Worm (Caenorhabditis elegans) whole organism, L4 larva: ENCODE data around the gene C04E6.8.

Experiments
- aly-2 ChIP-seq: sonication (generic microtip); optimal IDR thresholded peaks from 2 replicates; lab custom pipeline; 2018; ENCODE audit warnings: missing biosample characterization, missing genetic modification characterization
- mep-1 ChIP-seq: fragments of 150-350 bp; sonication (generic microtip); optimal IDR thresholded peaks from 3 replicates; lab custom pipeline; 2014; ENCODE audit warnings: missing biosample characterization, missing genetic modification characterization
- nhr-11 ChIP-seq: fragments of 150-350 bp; optimal IDR thresholded peaks from 2 replicates; lab custom pipeline; 2014; ENCODE audit warnings: missing biosample characterization, missing genetic modification characterization
- tra-1 ChIP-seq: fragments of 200-800 bp; sonication (Bioruptor generic); IDR thresholded peaks from 2 replicates; pipeline ENCODE4 v1.3.6; 2022; ENCODE audit warnings: missing genetic modification reagents, missing genetic modification characterization, missing compliant biosample characterization

DNA sequence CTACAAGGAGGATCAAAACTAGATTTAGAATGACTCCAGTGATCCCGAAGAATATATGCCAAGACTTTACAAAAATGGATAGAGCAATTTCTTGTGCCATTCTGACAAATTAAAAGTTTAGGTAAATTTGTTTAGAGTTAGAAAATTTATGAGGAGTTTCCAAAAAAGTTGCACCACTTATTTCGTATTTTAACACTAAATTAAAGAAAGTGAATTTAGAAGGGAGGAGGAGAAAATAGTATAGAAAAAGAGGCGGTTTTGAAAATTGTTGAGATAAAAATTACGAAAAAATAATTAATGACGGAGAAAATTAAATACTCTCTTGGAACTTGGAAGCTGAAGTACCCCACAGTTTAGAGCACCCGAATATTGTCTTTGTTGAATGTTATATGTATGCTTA, 22.6 kb upstream of the C04E6.8 start, which contains the start of gene srd-15:
- TF ChIP-seq tra-1 (GFP tag; lab: Robert Waterston, UW) (no peak), aly-2 (no peak), mep-1 (tag; lab: Kevin White, UChicago) (no peak), nhr-11 (no peak)
